Fruit fly (Drosophila melanogaster) whole organism, embryonic: ENCODE measurements around the gene Tctp.
A peak's percentile ranks its signal among the peaks of the same experiment; 100 is the strongest.

ENCODE experiments used
- Abd-B ChIP-seq: fragments of 200-800 bp; sonication (Bioruptor generic); optimal IDR thresholded peaks from 2 replicates; lab custom pipeline; 2018; ENCODE audit warnings: missing biosample characterization, mild to moderate bottlenecking, missing genetic modification characterization, moderate library complexity
- Ada2b ChIP-seq: fragments of 200-800 bp; sonication (Bioruptor generic); IDR thresholded peaks from 2 replicates; pipeline ENCODE4 v1.3.6; 2022; ENCODE audit warnings: missing biosample characterization, missing genetic modification characterization
- CG10366 ChIP-seq: fragments of 200-800 bp; sonication (Bioruptor generic); IDR thresholded peaks from 2 replicates; pipeline ENCODE4 v1.3.6; 2022; ENCODE audit warnings: missing biosample characterization, missing genetic modification characterization
- CG10654 ChIP-seq: fragments of 200-800 bp; sonication (Bioruptor generic); optimal IDR thresholded peaks from 2 replicates; lab custom pipeline; 2016; ENCODE audit warnings: missing biosample characterization, missing genetic modification characterization
- CG11456 ChIP-seq: fragments of 200-800 bp; sonication (Bioruptor generic); IDR thresholded peaks from 3 replicates; pipeline ENCODE4 v1.3.6; 2022; ENCODE audit warnings: missing biosample characterization, missing genetic modification characterization
- CG11504 ChIP-seq: fragments of 200-800 bp; sonication (Bioruptor generic); optimal IDR thresholded peaks from 3 replicates; lab custom pipeline; 2019; ENCODE audit warnings: missing biosample characterization, mild to moderate bottlenecking, missing genetic modification characterization, moderate library complexity
- CG12155 ChIP-seq: fragments of 200-800 bp; sonication (Bioruptor generic); optimal IDR thresholded peaks from 3 replicates; lab custom pipeline; 2016; ENCODE audit warnings: missing biosample characterization, missing genetic modification characterization
- CG12236 ChIP-seq: fragments of 200-800 bp; sonication (Bioruptor generic); optimal IDR thresholded peaks from 2 replicates; lab custom pipeline; 2016; ENCODE audit warnings: missing biosample characterization, missing genetic modification characterization
- CG13894 ChIP-seq: fragments of 200-800 bp; sonication (Bioruptor generic); optimal IDR thresholded peaks from 3 replicates; lab custom pipeline; 2018; ENCODE audit warnings: missing biosample characterization, mild to moderate bottlenecking, missing genetic modification characterization, moderate library complexity
- CG15269 ChIP-seq: fragments of 200-800 bp; sonication (Bioruptor generic); optimal IDR thresholded peaks from 2 replicates; lab custom pipeline; 2018; ENCODE audit warnings: missing biosample characterization, mild to moderate bottlenecking, missing genetic modification characterization, moderate library complexity
- CG16863 ChIP-seq: fragments of 200-800 bp; sonication (Bioruptor generic); optimal IDR thresholded peaks from 3 replicates; lab custom pipeline; 2016; ENCODE audit warnings: missing biosample characterization, missing genetic modification characterization
- CG17385 ChIP-seq: fragments of 200-800 bp; sonication (Bioruptor generic); optimal IDR thresholded peaks from 3 replicates; lab custom pipeline; 2018; ENCODE audit warnings: missing biosample characterization, mild to moderate bottlenecking, missing genetic modification characterization
- CG18476 ChIP-seq: fragments of 200-800 bp; sonication (Bioruptor generic); optimal IDR thresholded peaks from 2 replicates; lab custom pipeline; 2016; ENCODE audit warnings: missing biosample characterization, mild to moderate bottlenecking, missing genetic modification characterization
- CG2678 ChIP-seq: fragments of 200-800 bp; sonication (Bioruptor generic); optimal IDR thresholded peaks from 3 replicates; lab custom pipeline; 2019; ENCODE audit warnings: missing biosample characterization, mild to moderate bottlenecking, missing genetic modification characterization, moderate library complexity
- CG2875 ChIP-seq: fragments of 200-800 bp; sonication (Bioruptor generic); optimal IDR thresholded peaks from 2 replicates; lab custom pipeline; 2017; ENCODE audit warnings: missing biosample characterization, mild to moderate bottlenecking, missing genetic modification characterization, missing genetic modification reagents
- CG32532 ChIP-seq: fragments of 200-800 bp; sonication (Bioruptor generic); IDR thresholded peaks from 2 replicates; pipeline ENCODE4 v1.3.6; 2022; ENCODE audit warnings: missing biosample characterization, missing genetic modification characterization
- CG3281 ChIP-seq: fragments of 200-800 bp; sonication (Bioruptor generic); optimal IDR thresholded peaks from 3 replicates; lab custom pipeline; 2017; ENCODE audit warnings: missing biosample characterization, mild to moderate bottlenecking, missing genetic modification characterization
- CG34376 ChIP-seq: fragments of 200-800 bp; sonication (Bioruptor generic); optimal IDR thresholded peaks from 2 replicates; lab custom pipeline; 2018; ENCODE audit warnings: missing biosample characterization, mild to moderate bottlenecking, missing genetic modification characterization
- CG42726 ChIP-seq: fragments of 200-800 bp; sonication (Bioruptor generic); IDR thresholded peaks from 2 replicates; pipeline ENCODE4 v1.3.6; 2022; ENCODE audit warnings: missing biosample characterization, missing genetic modification characterization; ENCODE audit not compliant: partially characterized antibody
- CG4820 ChIP-seq: fragments of 200-800 bp; sonication (Bioruptor generic); optimal IDR thresholded peaks from 3 replicates; lab custom pipeline; 2016; ENCODE audit warnings: missing biosample characterization, missing genetic modification characterization
- CG4854 ChIP-seq: fragments of 200-800 bp; sonication (Bioruptor generic); optimal IDR thresholded peaks from 2 replicates; lab custom pipeline; 2016; ENCODE audit warnings: missing biosample characterization, missing genetic modification characterization, inconsistent platforms
- CG6791 ChIP-seq: fragments of 200-800 bp; sonication (Bioruptor generic); IDR thresholded peaks from 3 replicates; pipeline ENCODE4 v1.3.6; 2022; ENCODE audit warnings: missing biosample characterization, missing genetic modification characterization; ENCODE audit not compliant: partially characterized antibody
- CG7839 ChIP-seq: fragments of 200-800 bp; sonication (Bioruptor generic); optimal IDR thresholded peaks from 3 replicates; lab custom pipeline; 2018; ENCODE audit warnings: missing biosample characterization, mild to moderate bottlenecking, missing genetic modification characterization, moderate library complexity
- CrebB ChIP-seq: fragments of 200-800 bp; sonication (Bioruptor generic); optimal IDR thresholded peaks from 3 replicates; lab custom pipeline; 2018; ENCODE audit warnings: missing biosample characterization, mild to moderate bottlenecking, missing genetic modification characterization
- Dad ChIP-seq: fragments of 200-800 bp; sonication (Bioruptor generic); optimal IDR thresholded peaks from 3 replicates; lab custom pipeline; 2016; ENCODE audit warnings: missing biosample characterization, missing genetic modification characterization
- Doc3 ChIP-seq: fragments of 200-800 bp; sonication (Bioruptor generic); IDR thresholded peaks from 3 replicates; pipeline ENCODE4 v1.3.6; 2022; ENCODE audit warnings: missing biosample characterization, missing genetic modification characterization; ENCODE audit not compliant: partially characterized antibody
- Dref ChIP-seq: fragments of 200-800 bp; sonication (Bioruptor generic); IDR thresholded peaks from 2 replicates; pipeline ENCODE4 v1.3.6; 2022; ENCODE audit warnings: missing biosample characterization, missing genetic modification characterization
- Eip74EF ChIP-seq, 2 experiments: fragments of 200-800 bp in 1 of 2; fragments of >200 bp in 1 of 2; sonication (Bioruptor generic) in 1 of 2; optimal IDR thresholded peaks; 2 replicates each; lab custom pipeline; 2017 to 2019; ENCODE audit warnings: missing biosample characterization in 2 of 2, missing genetic modification characterization in 2 of 2, mild to moderate bottlenecking in 1 of 2, moderate library complexity in 1 of 2
- HmgD ChIP-seq: fragments of 200-800 bp; sonication (Bioruptor generic); optimal IDR thresholded peaks from 3 replicates; lab custom pipeline; 2016; ENCODE audit warnings: missing biosample characterization, missing genetic modification characterization
- Med ChIP-seq: fragments of 200-800 bp; sonication (Bioruptor generic); peaks from one replicate; lab custom pipeline; 2016; ENCODE audit warnings: missing biosample characterization, missing genetic modification characterization, mild to moderate bottlenecking, inconsistent platforms, moderate library complexity
- Pdp1 ChIP-seq, 2 experiments: fragments of 200-800 bp; sonication (Bioruptor generic); optimal IDR thresholded peaks; 3 replicates each; lab custom pipeline; 2016; ENCODE audit warnings: missing biosample characterization in 2 of 2, missing genetic modification characterization in 2 of 2, mild to moderate bottlenecking in 1 of 2, moderate library complexity in 1 of 2
- Ptx1 ChIP-seq: fragments of 200-800 bp; sonication (Bioruptor generic); IDR thresholded peaks from 2 replicates; pipeline ENCODE4 v1.3.6; 2022; ENCODE audit warnings: missing biosample characterization, missing genetic modification characterization
- Scr ChIP-seq: fragments of 200-800 bp; sonication (Bioruptor generic); IDR thresholded peaks from 2 replicates; pipeline ENCODE4 v1.3.6; 2022; ENCODE audit warnings: missing biosample characterization, missing genetic modification characterization; ENCODE audit not compliant: partially characterized antibody
- Sry-β ChIP-seq: fragments of 200-800 bp; sonication (Bioruptor generic); optimal IDR thresholded peaks from 2 replicates; lab custom pipeline; 2018; ENCODE audit warnings: missing biosample characterization, mild to moderate bottlenecking, missing genetic modification characterization, moderate library complexity
- Xbp1 ChIP-seq: fragments of 200-800 bp; sonication (Bioruptor generic); optimal IDR thresholded peaks from 3 replicates; lab custom pipeline; 2016; ENCODE audit warnings: missing biosample characterization, mild to moderate bottlenecking, missing genetic modification characterization
- az2 ChIP-seq: fragments of 200-800 bp; sonication (Bioruptor generic); optimal IDR thresholded peaks from 3 replicates; lab custom pipeline; 2016; ENCODE audit warnings: missing biosample characterization, missing genetic modification characterization
- chif ChIP-seq, 2 experiments: fragments of 200-800 bp; sonication (Bioruptor generic); optimal IDR thresholded peaks; 3 replicates each; lab custom pipeline; 2016; ENCODE audit warnings: missing biosample characterization in 2 of 2, missing genetic modification characterization in 2 of 2
- chm ChIP-seq: fragments of 200-800 bp; sonication (Bioruptor generic); IDR thresholded peaks from 2 replicates; pipeline ENCODE4 v1.3.6; 2022; ENCODE audit warnings: missing biosample characterization, missing genetic modification characterization
- da ChIP-seq: fragments of 200-800 bp; sonication (Bioruptor generic); optimal IDR thresholded peaks from 2 replicates; lab custom pipeline; 2016; ENCODE audit warnings: missing biosample characterization, missing genetic modification characterization
- gce ChIP-seq: fragments of 200-800 bp; sonication (Bioruptor generic); IDR thresholded peaks from 3 replicates; pipeline ENCODE4 v1.3.6; 2022; ENCODE audit warnings: missing biosample characterization, missing genetic modification characterization
- ind ChIP-seq: fragments of 200-800 bp; sonication (Bioruptor generic); optimal IDR thresholded peaks from 3 replicates; lab custom pipeline; 2016; ENCODE audit warnings: missing biosample characterization, missing genetic modification characterization
- lbe ChIP-seq: fragments of 200-800 bp; sonication (Bioruptor generic); optimal IDR thresholded peaks from 2 replicates; lab custom pipeline; 2016; ENCODE audit warnings: missing biosample characterization, mild to moderate bottlenecking, missing genetic modification characterization
- luna ChIP-seq: fragments of 200-800 bp; sonication (Bioruptor generic); optimal IDR thresholded peaks from 2 replicates; lab custom pipeline; 2016; ENCODE audit warnings: missing biosample characterization, missing genetic modification characterization
- nom ChIP-seq: fragments of 200-800 bp; sonication (Bioruptor generic); optimal IDR thresholded peaks from 2 replicates; lab custom pipeline; 2017; ENCODE audit warnings: missing biosample characterization, missing genetic modification characterization, mild to moderate bottlenecking, moderate library complexity, missing genetic modification reagents
- pfk ChIP-seq: fragments of 200-800 bp; sonication (Bioruptor generic); optimal IDR thresholded peaks from 2 replicates; lab custom pipeline; 2018; ENCODE audit warnings: missing biosample characterization, mild to moderate bottlenecking, missing genetic modification characterization, moderate library complexity
- row ChIP-seq: fragments of 200-800 bp; sonication (Bioruptor generic); IDR thresholded peaks from 3 replicates; pipeline ENCODE4 v1.3.6; 2022; ENCODE audit warnings: missing biosample characterization, missing genetic modification characterization
- run ChIP-seq: fragments of 200-800 bp; sonication (Bioruptor generic); optimal IDR thresholded peaks from 3 replicates; lab custom pipeline; 2018; ENCODE audit warnings: missing biosample characterization, mild to moderate bottlenecking, missing genetic modification characterization
- wor ChIP-seq: fragments of 200-800 bp; sonication (Bioruptor generic); IDR thresholded peaks from 2 replicates; pipeline ENCODE4 v1.3.6; 2022; ENCODE audit warnings: missing biosample characterization, missing genetic modification characterization
- zfh2 ChIP-seq: fragments of 200-800 bp; sonication (Bioruptor generic); optimal IDR thresholded peaks from 2 replicates; lab custom pipeline; 2016; ENCODE audit warnings: missing biosample characterization, missing genetic modification characterization

Tctp gene

DNA sequence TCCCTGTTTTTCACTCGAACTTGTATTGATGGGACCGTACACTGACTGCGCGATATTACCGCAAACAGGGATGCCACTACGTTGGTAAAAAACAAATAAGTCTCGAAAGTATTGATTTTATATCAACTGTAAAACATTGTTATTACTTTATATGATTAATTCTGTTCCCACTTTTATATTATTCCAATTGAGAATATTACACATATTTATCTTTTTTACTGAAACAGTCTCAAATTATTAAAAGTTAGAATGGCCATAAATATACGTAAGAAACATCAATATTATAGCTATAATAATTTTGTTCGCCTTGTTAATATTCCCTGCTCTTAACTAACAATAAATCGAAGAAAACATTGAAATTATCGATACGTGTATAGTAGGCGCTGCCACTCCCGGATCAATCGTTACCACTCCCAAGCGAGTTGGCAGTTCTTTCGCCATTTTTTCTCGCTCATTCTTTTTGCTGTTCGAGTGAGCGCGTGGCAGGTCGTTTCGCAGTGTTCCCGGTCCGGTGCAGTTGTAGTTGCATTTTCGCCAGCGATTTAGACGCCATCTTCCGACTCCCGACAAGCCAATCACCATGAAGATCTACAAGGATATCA, at the start of gene Tctp, which contains the start of gene SdhC (continued):
- TF ChIP-seq nom: peak; percentile 73
- peak; percentile 37 for TF ChIP-seq ind
- TF ChIP-seq da: no peak
- TF ChIP-seq gce (GFP tag; lab: Robert Waterston, UW): no peak
- TF ChIP-seq Sry-β (GFP tag; lab: Kevin White, UChicago): no peak
- no peak for TF ChIP-seq Ptx1 (GFP tag; lab: Robert Waterston, UW)
- peak; percentile 34 for TF ChIP-seq CG17385 (GFP tag; lab: Kevin White, UChicago)
- TF ChIP-seq Eip74EF (GFP tag; optimal IDR thresholded peaks at IDR 0.05; lab: Kevin White, UChicago): peak in 1 of 2 experiments; percentile 35
- TF ChIP-seq wor (GFP tag; lab: Robert Waterston, UW): no peak
- TF ChIP-seq CG13894 (tag; lab: Kevin White, UChicago): peak; percentile 72
- peak; percentile 46 for TF ChIP-seq az2 (GFP tag; lab: Kevin White, UChicago)
- no peak for TF ChIP-seq CG4854 (GFP tag; lab: Kevin White, UChicago)
- TF ChIP-seq CG7839 (tag; lab: Kevin White, UChicago): peak; percentile 23
- TF ChIP-seq chm (GFP tag; lab: Robert Waterston, UW): 0 out of 2 replicates have a peak, but pooled peaks have one; percentile 49
- TF ChIP-seq Ada2b (GFP tag; lab: Robert Waterston, UW): no peak
- peak; percentile 62 for TF ChIP-seq CG6791 (GFP tag; lab: Robert Waterston, UW)
- TF ChIP-seq CG3281 (GFP tag; lab: Kevin White, UChicago): peak; percentile 5
- peak; percentile 46 for TF ChIP-seq Abd-B
- peak; percentile 9 for TF ChIP-seq Dad (GFP tag; lab: Kevin White, UChicago)
- TF ChIP-seq pfk (GFP tag; lab: Kevin White, UChicago): peak; percentile 27
- TF ChIP-seq luna (GFP tag; lab: Kevin White, UChicago): no peak
- peak; percentile 15 for TF ChIP-seq CG10654 (GFP tag; lab: Kevin White, UChicago)
- peak; percentile 49 for TF ChIP-seq CG16863
- TF ChIP-seq CG2875 (GFP tag; lab: Kevin White, UChicago): no peak
- peak; percentile 72 for TF ChIP-seq CG4820 (GFP tag; lab: Kevin White, UChicago)
- TF ChIP-seq CG12155: peak; percentile 97
- peak; percentile 74 for TF ChIP-seq Dref (GFP tag; lab: Robert Waterston, UW)
- no peak for TF ChIP-seq CG12236 (GFP tag; lab: Kevin White, UChicago)
- TF ChIP-seq Doc3 (GFP tag; lab: Robert Waterston, UW): peak; percentile 57; the same call in 2 of the 3 replicates
- TF ChIP-seq row (GFP tag; lab: Robert Waterston, UW): peak; percentile 72
- TF ChIP-seq lbe (GFP tag; lab: Kevin White, UChicago): peak; percentile 7
- peak; percentile 14 for TF ChIP-seq zfh2 (GFP tag; lab: Kevin White, UChicago)
- TF ChIP-seq CG11504 (tag; lab: Kevin White, UChicago): peak; percentile 60
- peak; percentile 38 for TF ChIP-seq CG18476
- peak; percentile 89 for TF ChIP-seq Med (GFP tag; lab: Kevin White, UChicago)
- TF ChIP-seq CG42726 (GFP tag; lab: Robert Waterston, UW): peak; percentile 57; the same call in 1 of the 2 replicates
- TF ChIP-seq CG2678 (tag; lab: Kevin White, UChicago): peak; percentile 52
- TF ChIP-seq chif (GFP tag; optimal IDR thresholded peaks at IDR 0.05; lab: Kevin White, UChicago): peak; percentile 6 to 44
- TF ChIP-seq run (tag; lab: Kevin White, UChicago): peak; percentile 41
- TF ChIP-seq Pdp1 (GFP tag; optimal IDR thresholded peaks at IDR 0.05; lab: Kevin White, UChicago): peak in 1 of 2 experiments; percentile 2
- TF ChIP-seq CG15269 (tag; lab: Kevin White, UChicago): peak; percentile 51
- peak; percentile 23; the same call in 2 of the 3 replicates for TF ChIP-seq CG11456 (GFP tag; lab: Robert Waterston, UW)
- TF ChIP-seq CG10366: no peak
- peak; percentile 57 for TF ChIP-seq CG32532
- TF ChIP-seq HmgD: peak; percentile 34
- no peak for TF ChIP-seq CrebB (tag; lab: Kevin White, UChicago)
- TF ChIP-seq Scr (GFP tag; lab: Robert Waterston, UW): peak; percentile 64
- peak; percentile 61 for TF ChIP-seq Xbp1 (GFP tag; lab: Kevin White, UChicago)
- peak; percentile 54 for TF ChIP-seq CG34376 (GFP tag; lab: Kevin White, UChicago)
